Worm (Caenorhabditis elegans) whole organism, L2 larva: Measurements from ENCODE around the gene slo-2.
A peak's percentile ranks its signal among the peaks of the same experiment; 100 is the strongest.

Source experiments
- C34F6.9 ChIP-seq: fragments of 150-350 bp; optimal IDR thresholded peaks from 2 replicates; lab custom pipeline; 2014; ENCODE audit warnings: missing biosample characterization, missing genetic modification characterization
- F13H6.1 ChIP-seq: sonication (generic microtip); optimal IDR thresholded peaks from 2 replicates; lab custom pipeline; 2016; ENCODE audit warnings: missing genetic modification characterization, missing compliant biosample characterization
- R02D3.7 ChIP-seq: fragments of 150-350 bp; optimal IDR thresholded peaks from 2 replicates; lab custom pipeline; 2014; ENCODE audit warnings: missing biosample characterization, missing genetic modification characterization
- Y55F3AM.14 ChIP-seq: fragments of 200-800 bp; sonication (Bioruptor generic); optimal IDR thresholded peaks from 2 replicates; lab custom pipeline; 2018; ENCODE audit warnings: mild to moderate bottlenecking, missing genetic modification characterization, missing compliant biosample characterization
- ZK546.5 ChIP-seq: sonication (generic microtip); optimal IDR thresholded peaks from 2 replicates; lab custom pipeline; 2017; ENCODE audit warnings: missing biosample characterization, missing genetic modification characterization
- alr-1 ChIP-seq: fragments of 150-350 bp; optimal IDR thresholded peaks from 2 replicates; lab custom pipeline; 2014; ENCODE audit warnings: missing biosample characterization, missing genetic modification characterization
- aly-2 ChIP-seq: fragments of 150-350 bp; optimal IDR thresholded peaks from 2 replicates; lab custom pipeline; 2014; ENCODE audit warnings: missing biosample characterization, missing genetic modification characterization
- ama-1 ChIP-seq: fragments of 150-350 bp; optimal IDR thresholded peaks from 2 replicates; lab custom pipeline; 2018; ENCODE audit warnings: inconsistent platforms
- ceh-82 ChIP-seq: fragments of 150-350 bp; optimal IDR thresholded peaks from 2 replicates; lab custom pipeline; 2014; ENCODE audit warnings: missing biosample characterization, missing genetic modification characterization
- crh-2 ChIP-seq: sonication (generic microtip); optimal IDR thresholded peaks from 2 replicates; lab custom pipeline; 2017; ENCODE audit warnings: missing biosample characterization, missing genetic modification characterization
- dmd-4 ChIP-seq: sonication (generic microtip); optimal IDR thresholded peaks from 2 replicates; lab custom pipeline; 2017; ENCODE audit warnings: missing biosample characterization, missing genetic modification characterization
- egl-27 ChIP-seq: sonication (generic microtip); optimal IDR thresholded peaks from 3 replicates; lab custom pipeline; 2017; ENCODE audit warnings: missing biosample characterization, missing genetic modification reagents, missing genetic modification characterization
- elt-3 ChIP-seq: sonication (generic microtip); optimal IDR thresholded peaks from 2 replicates; lab custom pipeline; 2017; ENCODE audit warnings: missing biosample characterization, missing genetic modification characterization
- fos-1 ChIP-seq: fragments of 150-350 bp; optimal IDR thresholded peaks from 2 replicates; lab custom pipeline; 2014; ENCODE audit warnings: missing biosample characterization, missing genetic modification characterization
- gmeb-1 ChIP-seq: fragments of 150-350 bp; optimal IDR thresholded peaks from 2 replicates; lab custom pipeline; 2014; ENCODE audit warnings: missing biosample characterization, missing genetic modification characterization
- lin-11 ChIP-seq: fragments of 150-350 bp; sonication (generic microtip); optimal IDR thresholded peaks from 2 replicates; lab custom pipeline; 2014; ENCODE audit warnings: missing biosample characterization, missing genetic modification characterization, inconsistent platforms, mixed read lengths
- lin-13 ChIP-seq: fragments of 150-350 bp; optimal IDR thresholded peaks from 2 replicates; lab custom pipeline; 2014; ENCODE audit warnings: missing biosample characterization, missing genetic modification reagents, missing genetic modification characterization
- lsy-2 ChIP-seq, 2 experiments: fragments of 150-350 bp in 1 of 2; sonication (generic microtip) in 1 of 2; optimal IDR thresholded peaks; 2 replicates each; lab custom pipeline; 2014 to 2017; ENCODE audit warnings: missing biosample characterization in 2 of 2, missing genetic modification characterization in 2 of 2
- mdl-1 ChIP-seq, 2 experiments: fragments of 150-350 bp in 1 of 2; sonication (generic microtip) in 1 of 2; optimal IDR thresholded peaks; 2 replicates each; lab custom pipeline; 2017; ENCODE audit warnings: missing biosample characterization in 2 of 2, missing genetic modification characterization in 2 of 2
- nhr-129 ChIP-seq: fragments of 150-350 bp; optimal IDR thresholded peaks from 2 replicates; lab custom pipeline; 2014; ENCODE audit warnings: missing biosample characterization, missing genetic modification characterization
- nhr-237 ChIP-seq: fragments of 150-350 bp; optimal IDR thresholded peaks from 2 replicates; lab custom pipeline; 2014; ENCODE audit warnings: missing biosample characterization, missing genetic modification characterization
- nhr-25 ChIP-seq: fragments of 150-350 bp; sonication (generic microtip); optimal IDR thresholded peaks from 3 replicates; lab custom pipeline; 2014; ENCODE audit warnings: missing biosample characterization, missing genetic modification characterization
- nhr-77 ChIP-seq: fragments of 150-350 bp; optimal IDR thresholded peaks from 2 replicates; lab custom pipeline; 2014; ENCODE audit warnings: missing biosample characterization, missing genetic modification characterization
- peb-1 ChIP-seq: fragments of 150-350 bp; optimal IDR thresholded peaks from 2 replicates; lab custom pipeline; 2014; ENCODE audit warnings: missing biosample characterization, missing genetic modification characterization
- sem-4 ChIP-seq: fragments of 150-350 bp; optimal IDR thresholded peaks from 2 replicates; lab custom pipeline; 2014; ENCODE audit warnings: missing biosample characterization, missing genetic modification reagents, missing genetic modification characterization
- sma-3 ChIP-seq: sonication (generic microtip); optimal IDR thresholded peaks from 2 replicates; lab custom pipeline; 2016; ENCODE audit warnings: missing genetic modification reagents, missing genetic modification characterization, missing compliant biosample characterization
- sma-9 ChIP-seq, 2 experiments: fragments of 150-350 bp in 1 of 2; sonication (generic microtip) in 1 of 2; optimal IDR thresholded peaks; 2 replicates each; lab custom pipeline; 2014 to 2016; ENCODE audit warnings: missing genetic modification characterization in 2 of 2, mild to moderate bottlenecking in 1 of 2, missing biosample characterization in 1 of 2, missing compliant biosample characterization in 1 of 2, missing genetic modification reagents in 1 of 2, moderate library complexity in 1 of 2
- snpc-4 ChIP-seq: fragments of 150-350 bp; optimal IDR thresholded peaks from 2 replicates; lab custom pipeline; 2014; ENCODE audit warnings: missing biosample characterization, missing genetic modification characterization
- unc-39 ChIP-seq: fragments of 150-350 bp; optimal IDR thresholded peaks from 2 replicates; lab custom pipeline; 2014; ENCODE audit warnings: missing biosample characterization, missing genetic modification characterization
- unc-55 ChIP-seq: fragments of 150-350 bp; sonication (generic microtip); optimal IDR thresholded peaks from 3 replicates; lab custom pipeline; 2014; ENCODE audit warnings: missing biosample characterization, missing genetic modification reagents, missing genetic modification characterization
- unc-62 ChIP-seq: fragments of 150-350 bp; optimal IDR thresholded peaks from 2 replicates; lab custom pipeline; 2014; ENCODE audit warnings: missing biosample characterization, missing genetic modification reagents, missing genetic modification characterization
- zag-1 ChIP-seq: fragments of 150-350 bp; optimal IDR thresholded peaks from 2 replicates; lab custom pipeline; 2014; ENCODE audit warnings: missing biosample characterization, missing genetic modification characterization
- ztf-1 ChIP-seq: fragments of 200-800 bp; sonication (Bioruptor generic); conservative IDR thresholded peaks from 2 replicates; pipeline ENCODE4 v1.3.6; 2022; ENCODE audit warnings: missing genetic modification characterization, missing compliant biosample characterization
- ztf-11 ChIP-seq: sonication (generic microtip); optimal IDR thresholded peaks from 2 replicates; lab custom pipeline; 2017; ENCODE audit warnings: missing biosample characterization, missing genetic modification characterization
- ztf-4 ChIP-seq: fragments of 150-350 bp; optimal IDR thresholded peaks from 2 replicates; lab custom pipeline; 2014; ENCODE audit warnings: missing biosample characterization, missing genetic modification characterization

slo-2 gene

ce11 chrX:11407682-11408335 is 2.1 kb upstream of the slo-2 start, which contains the start of gene F08B12.4:
TSS of gene F08B12.4 (minus strand) at chrX:11407732.
- TF ChIP-seq peb-1 (tag; lab: Kevin White, UChicago) (no peak), F13H6.1 (tag; lab: Kevin White, UChicago) (peak; percentile 59), ztf-1 (GFP tag; lab: Robert Waterston, UW) (no peak), fos-1 (tag; lab: Kevin White, UChicago) (peak; percentile 88), snpc-4 (tag; lab: Kevin White, UChicago) (no peak), ztf-4 (tag; lab: Kevin White, UChicago) (no peak), zag-1 (no peak), mdl-1 (tag; optimal IDR thresholded peaks at IDR 0.05; lab: Kevin White, UChicago) (no peak), nhr-237 (tag; lab: Kevin White, UChicago) (no peak), ceh-82 (no peak), Y55F3AM.14 (GFP tag; lab: Kevin White, UChicago) (no peak), sem-4 (tag; lab: Kevin White, UChicago) (no peak), unc-39 (tag; lab: Kevin White, UChicago) (no peak), ZK546.5 (tag; lab: Kevin White, UChicago) (no peak), R02D3.7 (tag; lab: Kevin White, UChicago) (no peak), crh-2 (tag; lab: Kevin White, UChicago) (peak; percentile 16), C34F6.9 (tag; lab: Kevin White, UChicago) (peak; percentile 24), ztf-11 (no peak), elt-3 (no peak), nhr-25 (no peak), unc-62 (GFP tag; lab: Kevin White, UChicago) (no peak), egl-27 (tag; lab: Kevin White, UChicago) (no peak), lsy-2 (tag; optimal IDR thresholded peaks at IDR 0.05; lab: Kevin White, UChicago) (peak in 1 of 2 experiments; percentile 5), ama-1 (peak; percentile 78), gmeb-1 (tag; lab: Kevin White, UChicago) (peak; percentile 6), sma-9 (GFP tag; optimal IDR thresholded peaks at IDR 0.05; lab: Kevin White, UChicago) (peak; percentile 36), sma-9 (tag; optimal IDR thresholded peaks at IDR 0.05; lab: Kevin White, UChicago) (no peak), nhr-129 (tag; lab: Kevin White, UChicago) (peak; percentile 31), nhr-77 (tag; lab: Kevin White, UChicago) (no peak), aly-2 (no peak)
- TF ChIP-seq, all 48 proteins: peak for 9

ce11 chrX:11406784-11407183 is 1.1 kb upstream of the slo-2 start:
- peak; percentile 7 for TF ChIP-seq sma-3
- no peak for TF ChIP-seq lin-13 (GFP tag; lab: Kevin White, UChicago)
- no peak for TF ChIP-seq egl-27 (tag; lab: Kevin White, UChicago)
- peak; percentile 9 for TF ChIP-seq fos-1 (tag; lab: Kevin White, UChicago)
- TF ChIP-seq aly-2, result no peak

- TF ChIP-seq fos-1 (tag; lab: Kevin White, UChicago) (peak; percentile 77), nhr-25 (no peak), C34F6.9 (tag; lab: Kevin White, UChicago) (peak; percentile 22)
- TF ChIP-seq, all 48 proteins: peak for 2
These were observed 5.1 kb downstream of the slo-2 start for ce11 chrX:11400467-11401184.

- TF ChIP-seq egl-27 (tag; lab: Kevin White, UChicago), result no peak
- TF ChIP-seq C34F6.9 (tag; lab: Kevin White, UChicago), result no peak
- TF ChIP-seq ceh-82, result no peak
- peak; percentile 12 for TF ChIP-seq sma-3
- TF ChIP-seq aly-2, result no peak
- peak; percentile 45 for TF ChIP-seq fos-1 (tag; lab: Kevin White, UChicago)
These were observed 12.8 kb downstream of the slo-2 start, which contains the start of gene prx-12 for ce11 chrX:11392924-11393323. TSS of gene prx-12 (plus strand) at chrX:11393294.

- TF ChIP-seq R02D3.7 (tag; lab: Kevin White, UChicago), result no peak
- no peak for TF ChIP-seq unc-55
- TF ChIP-seq dmd-4, result no peak
- no peak for TF ChIP-seq lin-11 (tag; lab: Kevin White, UChicago)
- no peak for TF ChIP-seq alr-1 (tag; lab: Kevin White, UChicago)
These were observed 17.9 kb downstream of the slo-2 start for ce11 chrX:11387723-11388330.
